Worm (Caenorhabditis elegans) whole organism, mixed stage, embryonic: ENCODE measurements around the gene pfn-2.

ENCODE experiments used
- lin-13 ChIP-seq: fragments of 150-350 bp; optimal IDR thresholded peaks from 2 replicates; lab custom pipeline; 2014; ENCODE audit warnings: missing biosample characterization, missing genetic modification characterization
- nhr-237 ChIP-seq: fragments of 150-350 bp; optimal IDR thresholded peaks from 2 replicates; lab custom pipeline; 2014; ENCODE audit warnings: missing biosample characterization, missing genetic modification characterization
- nhr-28 ChIP-seq: fragments of 150-350 bp; optimal IDR thresholded peaks from 2 replicates; lab custom pipeline; 2014; ENCODE audit warnings: missing biosample characterization, missing genetic modification characterization
- snpc-4 ChIP-seq: fragments of 150-350 bp; optimal IDR thresholded peaks from 2 replicates; lab custom pipeline; 2014; ENCODE audit warnings: missing biosample characterization, missing genetic modification characterization
- unc-62 ChIP-seq: fragments of 150-350 bp; optimal IDR thresholded peaks from 2 replicates; lab custom pipeline; 2014; ENCODE audit warnings: missing biosample characterization, missing genetic modification reagents, missing genetic modification characterization

ce11 chrX:5382778-5383177 is 28.9 kb upstream of the pfn-2 start:
- TF ChIP-seq lin-13 (tag; lab: Kevin White, UChicago) (no peak), nhr-237 (tag; lab: Kevin White, UChicago) (no peak), unc-62 (GFP tag; lab: Kevin White, UChicago) (no peak), snpc-4 (no peak), nhr-28 (no peak)
